Fruit fly (Drosophila melanogaster) whole organism, embryonic: ENCODE data around the gene CG14642.
"Not testable (repeated sequence)": the region's sequence is repeated elsewhere in the genome, so short reads cannot be mapped to it uniquely, and the experiment has no call there.

Experiments used
- Bgb ChIP-seq: fragments of 200-800 bp; sonication (Bioruptor generic); IDR thresholded peaks from 2 replicates; pipeline ENCODE4 v1.3.6; 2022; ENCODE audit warnings: missing biosample characterization, missing genetic modification characterization; ENCODE audit not compliant: partially characterized antibody
- CG9437 ChIP-seq: fragments of 200-800 bp; sonication (Bioruptor generic); optimal IDR thresholded peaks from 2 replicates; lab custom pipeline; 2018; ENCODE audit warnings: missing biosample characterization, mild to moderate bottlenecking, missing genetic modification characterization
- dmrt99B ChIP-seq: fragments of 200-800 bp; sonication (Bioruptor generic); optimal IDR thresholded peaks from 2 replicates; lab custom pipeline; 2018; ENCODE audit warnings: missing biosample characterization, mild to moderate bottlenecking, missing genetic modification characterization, moderate library complexity
- sens-2 ChIP-seq: fragments of 200-800 bp; sonication (Bioruptor generic); IDR thresholded peaks from 2 replicates; pipeline ENCODE4 v1.3.6; 2022; ENCODE audit warnings: missing biosample characterization, missing genetic modification characterization

DNA sequence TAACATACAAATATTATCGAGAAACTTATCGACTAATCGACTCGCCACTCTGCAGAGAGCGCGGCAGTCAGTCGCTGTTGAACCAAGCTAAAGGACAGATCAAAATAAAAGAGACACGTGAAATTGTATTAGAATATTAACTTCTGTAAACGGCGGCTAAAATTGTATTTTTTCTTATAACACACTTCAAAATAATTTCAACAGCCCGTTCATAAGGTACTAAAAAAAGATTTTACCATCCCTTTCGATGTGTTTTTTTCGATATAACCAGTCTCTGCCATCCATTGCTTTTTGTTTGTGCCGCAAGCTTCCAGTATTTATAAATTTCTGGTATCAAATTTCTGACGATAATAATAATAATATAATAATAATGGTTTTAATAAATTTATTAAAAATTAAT, 31.0 kb downstream of the CG14642 start, which contains the start of gene aux:
- not testable (repeated sequence) for TF ChIP-seq sens-2 (GFP tag; lab: Robert Waterston, UW); Bgb (GFP tag; lab: Robert Waterston, UW); CG9437; dmrt99B (tag; lab: Kevin White, UChicago)
